Worm (Caenorhabditis elegans) whole organism, L4/young adult: ENCODE measurements around the gene F26G1.9.

Experiments
- W03F9.2 ChIP-seq: fragments of 150-350 bp; optimal IDR thresholded peaks from 2 replicates; lab custom pipeline; 2014; ENCODE audit warnings: missing biosample characterization, missing genetic modification characterization
- dao-5 ChIP-seq: sonication (generic microtip); optimal IDR thresholded peaks from 2 replicates; lab custom pipeline; 2016; ENCODE audit warnings: missing genotype, missing genetic modification characterization, moderate library complexity, missing compliant biosample characterization
- him-1 ChIP-seq: sonication (generic microtip); optimal IDR thresholded peaks from 2 replicates; lab custom pipeline; 2016; ENCODE audit warnings: missing genotype, missing genetic modification reagents, missing genetic modification characterization, missing compliant biosample characterization

F26G1.9 gene

ce11 chrII:4773891-4774432 lies at the start of gene F26G1.9, which contains the start of gene F26G1.10:
F26G1.9 (minus strand) TSS chrII:4773991.
F26G1.10 (plus strand) TSS chrII:4774382.
- TF ChIP-seq him-1 (tag; lab: Kevin White, UChicago): no peak
- TF ChIP-seq dao-5: no peak
- TF ChIP-seq W03F9.2: no peak

- TF ChIP-seq dao-5: no peak
- no peak for TF ChIP-seq him-1 (tag; lab: Kevin White, UChicago)
- TF ChIP-seq W03F9.2: no peak
Measured at ce11 chrII:4822610-4823009, 48.8 kb upstream of the F26G1.9 start.

ce11 chrII:4821739-4822138 lies 47.9 kb upstream of the F26G1.9 start, which contains the start of gene lact-5:
lact-5 (minus strand) TSS chrII:4821739.
- TF ChIP-seq dao-5: no peak
- TF ChIP-seq W03F9.2: no peak
- no peak for TF ChIP-seq him-1 (tag; lab: Kevin White, UChicago)

- TF ChIP-seq him-1 (tag; lab: Kevin White, UChicago) (no peak), W03F9.2 (no peak), dao-5 (no peak)
Measured at ce11 chrII:4818780-4819179, 45.0 kb upstream of the F26G1.9 start.

DNA sequence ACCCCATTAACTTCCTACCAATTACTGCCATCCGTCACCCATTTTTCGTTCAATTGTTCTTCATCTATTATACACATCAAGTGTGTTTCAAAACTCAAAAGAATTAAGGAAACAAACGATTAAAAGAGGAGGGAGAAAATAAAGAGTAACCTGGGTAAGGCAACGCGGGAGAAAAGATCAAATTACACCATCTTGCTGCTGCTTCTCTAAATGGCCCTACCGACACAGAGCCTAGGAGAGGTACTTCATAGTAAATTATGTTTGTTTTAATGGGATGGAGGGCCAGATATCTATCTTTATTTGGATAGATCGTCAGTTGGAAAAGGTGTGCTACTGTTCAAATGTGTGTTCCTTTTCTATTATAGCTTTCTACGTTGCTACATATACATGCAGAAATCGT lies 41.6 kb upstream of the F26G1.9 start:
- TF ChIP-seq him-1 (tag; lab: Kevin White, UChicago) (no peak), W03F9.2 (no peak), dao-5 (no peak)

ce11 chrII:4811986-4812385 lies 38.2 kb upstream of the F26G1.9 start, which contains the start of gene rig-6:
rig-6 (minus strand) TSS chrII:4812086.
- no peak for TF ChIP-seq him-1 (tag; lab: Kevin White, UChicago)
- no peak for TF ChIP-seq dao-5
- TF ChIP-seq W03F9.2: no peak

DNA sequence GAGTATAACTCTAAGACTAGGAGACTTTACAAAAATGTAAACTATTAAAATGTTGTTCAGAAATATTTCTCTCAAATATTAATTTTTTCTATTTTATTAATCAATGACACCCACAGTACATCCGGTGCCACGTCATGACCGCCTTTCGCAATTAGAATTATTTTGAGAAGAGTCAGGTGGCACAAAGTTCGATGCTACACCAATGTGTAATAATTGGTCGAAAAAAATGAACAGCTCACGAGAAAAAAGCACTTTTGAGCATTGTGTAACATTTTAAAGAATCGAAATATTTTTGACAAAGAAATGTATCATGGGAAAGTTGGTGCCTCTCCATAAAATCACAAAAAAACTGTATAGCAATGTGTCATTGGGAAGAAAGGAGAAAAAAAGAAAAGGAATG lies 32.9 kb upstream of the F26G1.9 start:
- TF ChIP-seq W03F9.2: no peak
- no peak for TF ChIP-seq dao-5
- no peak for TF ChIP-seq him-1 (tag; lab: Kevin White, UChicago)

- TF ChIP-seq dao-5 (no peak), W03F9.2 (no peak), him-1 (tag; lab: Kevin White, UChicago) (no peak)
Measured at ce11 chrII:4806261-4806660, 32.5 kb upstream of the F26G1.9 start.

DNA sequence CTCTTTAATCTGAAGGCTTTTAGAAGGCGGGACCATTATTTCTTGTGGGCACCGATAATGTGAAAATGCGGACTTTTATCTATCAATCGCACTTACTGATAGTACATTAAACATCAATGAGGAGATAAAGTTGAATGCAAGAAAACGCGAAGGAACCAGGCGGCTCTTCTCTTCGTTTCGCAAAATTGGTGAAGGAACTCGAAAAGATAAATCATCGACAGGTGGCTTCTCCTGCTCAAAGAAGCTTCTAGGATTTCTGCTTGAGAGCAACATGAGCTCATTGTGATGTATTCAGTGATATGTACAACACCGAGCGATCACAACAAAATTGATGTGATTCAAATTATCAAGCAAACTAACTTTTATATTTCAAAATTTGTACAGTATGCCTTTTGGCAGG lies 32.0 kb upstream of the F26G1.9 start:
- TF ChIP-seq W03F9.2 (no peak), dao-5 (no peak), him-1 (tag; lab: Kevin White, UChicago) (no peak)

DNA sequence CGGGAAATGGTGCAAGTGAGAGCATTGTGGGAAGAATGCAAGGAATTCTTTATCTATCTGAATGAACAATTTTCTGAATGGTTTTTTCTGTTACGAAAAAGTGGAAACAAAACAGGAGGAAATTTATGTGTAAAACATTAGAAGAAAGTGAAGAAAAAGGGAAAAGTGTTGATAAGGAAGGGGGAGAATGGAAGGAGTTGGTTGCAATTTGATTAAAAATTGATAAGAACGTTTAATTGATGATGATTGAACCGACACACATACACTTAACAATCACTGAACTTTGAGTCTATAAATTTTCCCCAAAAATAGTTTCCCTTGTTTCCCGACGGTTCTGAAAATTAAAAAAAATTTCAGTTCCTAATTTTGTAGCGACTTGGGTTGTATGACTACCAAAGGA lies 29.1 kb upstream of the F26G1.9 start:
- TF ChIP-seq W03F9.2: no peak

- TF ChIP-seq dao-5 (no peak), W03F9.2 (no peak), him-1 (tag; lab: Kevin White, UChicago) (no peak)
Measured at ce11 chrII:4800524-4800923, 26.7 kb upstream of the F26G1.9 start.

DNA sequence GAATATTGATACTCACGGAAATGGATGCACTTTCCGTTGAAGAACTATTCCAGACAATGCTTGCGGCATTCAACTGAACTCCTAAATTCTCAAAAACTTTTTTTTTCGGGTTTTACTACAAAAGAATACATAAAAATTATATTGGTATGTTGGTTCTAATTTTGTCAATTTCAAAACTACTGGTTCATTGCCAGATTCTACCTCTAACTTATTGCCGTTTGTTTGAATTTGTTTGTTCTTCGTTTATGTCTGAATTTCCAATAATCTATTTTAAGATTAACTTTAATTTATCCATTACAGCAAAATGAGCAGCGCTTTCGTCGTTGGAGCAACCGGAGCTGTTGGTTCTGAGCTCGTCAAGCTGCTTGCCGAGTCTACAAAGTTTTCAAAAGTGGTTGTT lies 23.3 kb upstream of the F26G1.9 start, which contains the start of gene C33F10.14:
Gene C33F10.14 (plus strand): TSS at position 301 of the 400 bp plus-strand sequence.
- TF ChIP-seq dao-5 (no peak), W03F9.2 (no peak)

ce11 chrII:4795461-4795860 lies 21.7 kb upstream of the F26G1.9 start, which contains the start of gene C33F10.4:
C33F10.4 (plus strand) TSS chrII:4795761.
- no peak for TF ChIP-seq him-1 (tag; lab: Kevin White, UChicago)
- no peak for TF ChIP-seq W03F9.2
- no peak for TF ChIP-seq dao-5

- TF ChIP-seq him-1 (tag; lab: Kevin White, UChicago) (no peak), W03F9.2 (no peak), dao-5 (no peak)
Measured at ce11 chrII:4793320-4793719, 19.5 kb upstream of the F26G1.9 start.

DNA sequence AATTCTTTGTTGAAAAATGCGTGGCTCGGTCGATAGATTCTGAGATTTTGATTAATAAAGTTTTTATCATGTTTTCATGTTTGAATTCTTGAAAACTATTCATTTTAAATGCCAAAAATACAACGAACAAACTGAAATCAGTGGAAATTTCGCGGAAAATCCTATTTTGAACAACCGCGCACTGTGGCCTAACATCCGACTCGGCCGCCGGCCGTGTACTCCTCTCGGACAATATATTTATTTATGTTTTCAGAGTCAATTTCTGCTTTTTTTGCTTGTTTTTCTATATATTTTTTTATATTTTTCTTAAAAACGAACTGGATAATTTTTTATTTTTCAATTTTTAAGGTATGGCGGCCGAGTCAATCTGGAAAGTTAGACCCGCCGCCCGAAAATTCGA lies 17.5 kb upstream of the F26G1.9 start, which contains the start of gene F26G1.1:
Gene F26G1.1 (plus strand): TSS at position 347 of the 400 bp plus-strand sequence.
- TF ChIP-seq dao-5 (no peak), W03F9.2 (peak; percentile 22), him-1 (tag; lab: Kevin White, UChicago) (peak; percentile 3)

DNA sequence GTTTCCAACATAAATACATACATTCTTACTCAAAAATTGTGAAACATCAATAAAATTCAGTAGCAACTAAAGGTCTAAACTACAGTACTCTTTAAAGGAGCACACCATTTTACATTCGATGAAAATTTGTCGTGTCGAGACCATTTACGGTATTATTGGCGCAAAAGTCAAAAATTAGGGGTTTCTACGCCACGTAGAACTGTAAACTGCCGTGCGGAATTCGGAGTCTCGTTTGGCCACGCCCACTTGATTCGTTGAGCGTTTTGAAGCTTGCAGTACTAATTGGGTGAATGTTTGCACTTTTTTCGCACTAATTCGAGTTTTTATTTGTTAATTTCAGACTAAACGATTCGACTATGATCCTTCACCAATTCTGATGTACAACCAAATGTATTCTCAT lies 16.9 kb upstream of the F26G1.9 start:
- TF ChIP-seq W03F9.2 (no peak), him-1 (tag; lab: Kevin White, UChicago) (no peak), dao-5 (no peak)
